Worm (Caenorhabditis elegans) whole organism, midembryonic: Measurements from ENCODE around the gene arrd-23.

Experiments used
- T22C8.4 ChIP-seq: fragments of 200-800 bp; sonication (Bioruptor generic); IDR thresholded peaks from 2 replicates; pipeline ENCODE4 v1.3.6; 2022; ENCODE audit warnings: missing genetic modification characterization, missing compliant biosample characterization
- cog-1 ChIP-seq: sonication (generic microtip); optimal IDR thresholded peaks from 2 replicates; lab custom pipeline; 2016; ENCODE audit warnings: missing genetic modification characterization, missing compliant biosample characterization
- flt-1 ChIP-seq: fragments of 200-800 bp; sonication (Bioruptor generic); IDR thresholded peaks from 2 replicates; pipeline ENCODE4 v1.3.6; 2022; ENCODE audit warnings: missing genetic modification characterization, missing compliant biosample characterization
- klf-2 ChIP-seq: fragments of 200-800 bp; sonication (Bioruptor generic); conservative IDR thresholded peaks from 2 replicates; pipeline ENCODE4 v1.3.6; 2022; ENCODE audit warnings: missing genetic modification reagents, missing genetic modification characterization, missing compliant biosample characterization
- med-1 ChIP-seq: sonication (generic microtip); optimal IDR thresholded peaks from 2 replicates; lab custom pipeline; 2017; ENCODE audit warnings: missing genetic modification characterization, mild to moderate bottlenecking, missing compliant biosample characterization, antibody characterized with exemption, missing genetic modification reagents; ENCODE audit not compliant: insufficient read depth
- ref-1 ChIP-seq: fragments of 200-800 bp; sonication (Bioruptor generic); conservative IDR thresholded peaks from 2 replicates; pipeline ENCODE4 v1.3.6; 2022; ENCODE audit warnings: missing genetic modification reagents, missing genetic modification characterization, missing compliant biosample characterization
- tab-1 ChIP-seq: fragments of 200-800 bp; sonication (Bioruptor generic); IDR thresholded peaks from 2 replicates; pipeline ENCODE4 v1.3.6; 2022; ENCODE audit warnings: missing genetic modification characterization, missing compliant biosample characterization
- ztf-23 ChIP-seq: fragments of 200-800 bp; sonication (Bioruptor generic); IDR thresholded peaks from 2 replicates; pipeline ENCODE4 v1.3.6; 2022; ENCODE audit warnings: missing genetic modification reagents, missing genetic modification characterization, missing compliant biosample characterization
- ztf-29 ChIP-seq: fragments of 200-800 bp; sonication (Bioruptor generic); IDR thresholded peaks from 2 replicates; pipeline ENCODE4 v1.3.6; 2022; ENCODE audit warnings: missing genetic modification reagents, missing genetic modification characterization, missing compliant biosample characterization

Gene arrd-23

ce11 chrX:4865798-4866197, 20.0 kb upstream of the arrd-23 start, which contains the start of gene ntc-1:
TSS of gene ntc-1 (plus strand) at chrX:4866098.
- TF ChIP-seq ztf-23 (GFP tag; lab: Robert Waterston, UW) = no peak
- no peak for TF ChIP-seq klf-2 (GFP tag; lab: Robert Waterston, UW)
- no peak for TF ChIP-seq ztf-29 (GFP tag; lab: Robert Waterston, UW)
- no peak for TF ChIP-seq ref-1 (GFP tag; lab: Robert Waterston, UW)
- TF ChIP-seq flt-1 = no peak
- no peak for TF ChIP-seq med-1
- TF ChIP-seq T22C8.4 = no peak

ce11 chrX:4869627-4870026, 16.1 kb upstream of the arrd-23 start:
- TF ChIP-seq klf-2 (GFP tag; lab: Robert Waterston, UW) = no peak
- TF ChIP-seq med-1 = no peak
- no peak for TF ChIP-seq cog-1 (tag; lab: Kevin White, UChicago)
- TF ChIP-seq tab-1 (GFP tag; lab: Robert Waterston, UW) = peak; percentile 34; the same call in 1 of the 2 replicates

- TF ChIP-seq ref-1 (GFP tag; lab: Robert Waterston, UW) (no peak), flt-1 (no peak), tab-1 (GFP tag; lab: Robert Waterston, UW) (no peak), med-1 (no peak), klf-2 (GFP tag; lab: Robert Waterston, UW) (no peak), ztf-23 (GFP tag; lab: Robert Waterston, UW) (no peak)
Observed at ce11 chrX:4870683-4871082, 15.1 kb upstream of the arrd-23 start.

ce11 chrX:4872758-4873157, 13.0 kb upstream of the arrd-23 start:
- TF ChIP-seq tab-1 (GFP tag; lab: Robert Waterston, UW) (no peak), med-1 (no peak), cog-1 (tag; lab: Kevin White, UChicago) (no peak), ztf-29 (GFP tag; lab: Robert Waterston, UW) (no peak), ztf-23 (GFP tag; lab: Robert Waterston, UW) (no peak), klf-2 (GFP tag; lab: Robert Waterston, UW) (no peak), T22C8.4 (no peak), ref-1 (GFP tag; lab: Robert Waterston, UW) (no peak), flt-1 (no peak)

DNA sequence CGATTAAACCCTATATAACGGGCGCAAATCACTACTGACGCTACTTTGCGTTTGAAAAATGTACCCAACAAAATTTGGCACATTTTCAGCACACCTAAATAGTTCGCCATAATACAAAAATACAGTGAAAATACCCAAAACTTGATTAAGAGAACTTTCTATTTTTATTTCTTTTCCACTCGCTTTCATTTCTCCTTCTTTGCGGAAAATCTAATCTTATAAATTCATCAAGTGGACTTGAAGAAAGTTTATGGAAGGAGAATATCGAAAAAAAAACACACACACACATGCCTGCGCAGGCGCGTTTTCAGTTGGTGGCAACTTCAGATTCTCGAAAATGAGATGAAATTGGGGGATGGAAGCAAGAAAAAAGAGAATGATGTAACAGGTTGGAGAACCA, 10.5 kb upstream of the arrd-23 start:
- TF ChIP-seq tab-1 (GFP tag; lab: Robert Waterston, UW) = no peak
- no peak for TF ChIP-seq ref-1 (GFP tag; lab: Robert Waterston, UW)
- TF ChIP-seq flt-1 = no peak
- no peak for TF ChIP-seq med-1
- no peak for TF ChIP-seq ztf-23 (GFP tag; lab: Robert Waterston, UW)
- TF ChIP-seq klf-2 (GFP tag; lab: Robert Waterston, UW) = no peak
- no peak for TF ChIP-seq ztf-29 (GFP tag; lab: Robert Waterston, UW)
- TF ChIP-seq T22C8.4 = no peak
- no peak for TF ChIP-seq cog-1 (tag; lab: Kevin White, UChicago)

ce11 chrX:4876904-4877303, 8.8 kb upstream of the arrd-23 start, which contains the start of gene tsp-14:
TSS of gene tsp-14 (minus strand) at chrX:4876965.
- TF ChIP-seq ref-1 (GFP tag; lab: Robert Waterston, UW) (no peak), ztf-23 (GFP tag; lab: Robert Waterston, UW) (no peak), T22C8.4 (no peak), flt-1 (no peak), med-1 (no peak), tab-1 (GFP tag; lab: Robert Waterston, UW) (no peak)

DNA sequence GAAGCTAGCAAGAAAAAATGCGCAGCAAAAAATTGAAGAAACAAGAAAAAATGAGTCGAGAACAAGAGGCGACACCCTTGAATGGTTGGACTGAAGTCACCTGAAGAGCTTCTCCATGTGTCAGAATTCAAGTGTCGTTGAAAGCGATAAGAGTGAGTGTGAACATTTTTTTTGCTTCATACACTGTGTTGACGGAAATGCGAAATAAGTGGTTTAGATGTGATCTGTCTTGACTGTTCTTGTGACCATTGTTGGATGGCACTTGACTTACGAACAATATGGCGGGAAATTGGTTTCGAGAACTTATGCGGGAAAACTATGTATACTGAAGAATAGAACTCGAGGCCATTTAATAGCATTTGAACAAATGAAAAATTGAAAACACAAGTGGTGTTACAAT, 5.8 kb upstream of the arrd-23 start:
- TF ChIP-seq T22C8.4 = no peak
- TF ChIP-seq flt-1 = no peak
- TF ChIP-seq med-1 = no peak
- TF ChIP-seq cog-1 (tag; lab: Kevin White, UChicago) = no peak

ce11 chrX:4881310-4881709, 4.4 kb upstream of the arrd-23 start:
- TF ChIP-seq cog-1 (tag; lab: Kevin White, UChicago) (no peak), klf-2 (GFP tag; lab: Robert Waterston, UW) (no peak), med-1 (no peak), ztf-29 (GFP tag; lab: Robert Waterston, UW) (no peak), tab-1 (GFP tag; lab: Robert Waterston, UW) (no peak), ztf-23 (GFP tag; lab: Robert Waterston, UW) (no peak), ref-1 (GFP tag; lab: Robert Waterston, UW) (no peak), T22C8.4 (no peak), flt-1 (no peak)

DNA sequence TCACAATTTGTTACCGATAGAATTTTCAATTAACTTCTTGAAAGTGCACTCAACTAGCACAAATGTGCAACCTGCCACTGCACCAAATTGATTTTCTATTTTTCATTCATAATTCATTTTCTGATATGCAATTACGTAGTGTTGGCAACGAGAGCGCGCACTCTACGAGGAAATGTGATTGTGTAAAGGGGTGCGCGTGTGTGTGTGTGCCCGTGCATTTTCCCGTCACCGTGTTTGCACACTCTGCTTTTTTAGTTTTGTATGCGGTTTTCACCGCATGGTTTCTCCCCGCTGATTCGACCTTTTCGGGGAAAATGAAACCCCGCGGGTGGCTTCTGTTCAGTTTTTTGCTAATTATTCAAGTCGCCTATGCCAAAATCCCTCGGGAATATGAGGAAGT, 4.4 kb downstream of the arrd-23 start, which contains the start of gene T07F12.2:
Gene T07F12.2, plus strand, starts transcription at position 87 of the 400 bp plus-strand sequence.
- peak; percentile 23; the same call in 1 of the 2 replicates for TF ChIP-seq ztf-23 (GFP tag; lab: Robert Waterston, UW)
- TF ChIP-seq med-1 = no peak
- TF ChIP-seq tab-1 (GFP tag; lab: Robert Waterston, UW) = peak; percentile 70

- TF ChIP-seq ztf-29 (GFP tag; lab: Robert Waterston, UW) (no peak), flt-1 (no peak), ztf-23 (GFP tag; lab: Robert Waterston, UW) (no peak), T22C8.4 (no peak), klf-2 (GFP tag; lab: Robert Waterston, UW) (no peak), med-1 (no peak), cog-1 (tag; lab: Kevin White, UChicago) (no peak), ref-1 (GFP tag; lab: Robert Waterston, UW) (no peak), tab-1 (GFP tag; lab: Robert Waterston, UW) (no peak)
Observed at ce11 chrX:4893623-4894105, 7.9 kb downstream of the arrd-23 start, which contains the start of gene T07F12.1. TSS of gene T07F12.1 (plus strand) at chrX:4894055.

- TF ChIP-seq tab-1 (GFP tag; lab: Robert Waterston, UW) = no peak
Observed at ce11 chrX:4895223-4895622, 9.5 kb downstream of the arrd-23 start.
